Worm (Caenorhabditis elegans): ENCODE results near the gene crn-3.

DNA sequence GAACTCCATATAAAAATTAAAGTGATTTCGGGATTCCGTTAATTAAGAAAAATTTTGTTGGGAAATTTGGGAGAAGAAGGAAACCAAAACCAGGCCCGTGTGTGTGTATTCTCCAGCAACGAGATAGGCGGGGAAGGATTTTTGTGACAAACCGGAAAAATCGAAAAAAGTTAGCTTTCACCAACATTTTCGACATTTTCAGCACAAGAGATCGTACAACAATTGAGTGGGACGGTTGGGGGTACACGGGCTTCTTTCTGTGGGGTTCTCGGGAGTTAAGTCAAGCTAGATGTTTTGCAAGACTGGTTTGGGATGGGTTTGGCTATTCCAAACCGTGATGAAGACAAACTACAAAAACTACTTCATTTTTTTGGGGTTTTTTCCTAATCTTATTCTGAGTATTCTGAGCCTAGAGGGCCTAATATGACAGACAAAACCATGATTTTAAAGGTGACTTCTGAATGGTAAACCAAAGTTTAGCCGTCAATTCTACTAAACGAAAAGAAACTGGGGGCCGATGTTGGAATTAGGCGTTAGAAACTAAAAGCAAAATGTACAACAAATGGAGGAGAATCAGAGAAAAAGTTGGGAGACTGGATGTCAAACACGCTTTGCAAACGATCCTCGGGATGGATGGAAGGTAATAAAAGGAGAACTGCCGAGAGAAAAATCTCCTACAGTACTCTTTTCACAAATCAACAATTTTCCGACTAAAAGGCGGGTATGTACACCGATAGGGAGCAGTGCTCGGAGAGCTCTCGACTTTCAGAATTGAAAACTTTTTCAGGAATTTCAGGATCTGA lies 45.0 kb upstream of the crn-3 start:
- TF ChIP-seq ces-1 (GFP tag; optimal IDR thresholded peaks at IDR 0.05): no peak
- TF ChIP-seq unc-62 (GFP tag; optimal IDR thresholded peaks at IDR 0.05): no peak
- TF ChIP-seq nhr-28 (tag; optimal IDR thresholded peaks at IDR 0.05): no peak
- no peak for TF ChIP-seq flh-1 (GFP tag; optimal IDR thresholded peaks at IDR 0.05)
- peak; percentile 29 for TF ChIP-seq cnd-1 (tag; optimal IDR thresholded peaks at IDR 0.05)
- no peak for TF ChIP-seq nhr-237 (tag; optimal IDR thresholded peaks at IDR 0.05)
- TF ChIP-seq snpc-4 (tag; optimal IDR thresholded peaks at IDR 0.05): no peak
- no peak for TF ChIP-seq ztf-11 (tag; optimal IDR thresholded peaks at IDR 0.05)
